Worm (Caenorhabditis elegans) whole organism, young adult: ENCODE results near the gene srtx-1.

Experiments
- B0336.3 ChIP-seq: fragments of 200-800 bp; sonication (Bioruptor generic); IDR thresholded peaks from 2 replicates; pipeline ENCODE4 v1.3.6; 2022; ENCODE audit warnings: missing genetic modification characterization, missing compliant biosample characterization
- C17E4.6 ChIP-seq: fragments of 200-800 bp; sonication (Bioruptor generic); IDR thresholded peaks from 2 replicates; pipeline ENCODE4 v1.3.6; 2022; ENCODE audit warnings: missing genetic modification reagents, missing genetic modification characterization, missing compliant biosample characterization
- F10E7.11 ChIP-seq: sonication (generic microtip); optimal IDR thresholded peaks from 2 replicates; lab custom pipeline; 2017; ENCODE audit warnings: mild to moderate bottlenecking, missing genetic modification characterization, moderate library complexity, missing compliant biosample characterization
- F37B4.10 ChIP-seq: fragments of 200-800 bp; sonication (Bioruptor generic); IDR thresholded peaks from 2 replicates; pipeline ENCODE4 v1.3.6; 2022; ENCODE audit warnings: missing genetic modification characterization, missing compliant biosample characterization
- K12H6.12 ChIP-seq: fragments of 200-800 bp; sonication (Bioruptor generic); optimal IDR thresholded peaks from 2 replicates; lab custom pipeline; 2018; ENCODE audit warnings: mild to moderate bottlenecking, missing genetic modification characterization, missing compliant biosample characterization
- T07F8.4 ChIP-seq: sonication (generic microtip); optimal IDR thresholded peaks from 2 replicates; lab custom pipeline; 2016; ENCODE audit warnings: mild to moderate bottlenecking, missing genetic modification characterization, moderate library complexity, missing compliant biosample characterization
- Y95B8A.8 ChIP-seq: fragments of 200-800 bp; sonication (Bioruptor generic); IDR thresholded peaks from 2 replicates; pipeline ENCODE4 v1.3.6; 2022; ENCODE audit warnings: missing genetic modification reagents, missing genetic modification characterization, missing compliant biosample characterization
- attf-3 ChIP-seq: fragments of 200-800 bp; sonication (Bioruptor generic); conservative IDR thresholded peaks from 2 replicates; pipeline ENCODE4 v1.3.6; 2022; ENCODE audit warnings: missing genetic modification reagents, missing genetic modification characterization, missing compliant biosample characterization
- bed-2 ChIP-seq: fragments of 200-800 bp; sonication (Bioruptor generic); IDR thresholded peaks from 2 replicates; pipeline ENCODE4 v1.3.6; 2022; ENCODE audit warnings: missing genetic modification reagents, missing genetic modification characterization, missing compliant biosample characterization
- ccch-3 ChIP-seq: fragments of 200-800 bp; sonication (Bioruptor generic); optimal IDR thresholded peaks from 2 replicates; lab custom pipeline; 2018; ENCODE audit warnings: mild to moderate bottlenecking, missing genetic modification characterization, missing compliant biosample characterization
- cebp-1 ChIP-seq, 2 experiments: fragments of 200-800 bp in 1 of 2; sonication (Bioruptor generic) in 1 of 2; sonication (generic microtip) in 1 of 2; IDR thresholded peaks in 1 of 2; optimal IDR thresholded peaks in 1 of 2; 2 replicates each; pipeline versions ENCODE4 v1.3.6 to Lab custom; 2017 to 2022; ENCODE audit warnings: missing compliant biosample characterization in 2 of 2, missing genetic modification characterization in 2 of 2, mild to moderate bottlenecking in 1 of 2, missing genetic modification reagents in 1 of 2, moderate library complexity in 1 of 2
- cebp-2 ChIP-seq: fragments of 200-800 bp; sonication (Bioruptor generic); IDR thresholded peaks from 2 replicates; pipeline ENCODE4 v1.3.6; 2022; ENCODE audit warnings: missing genetic modification characterization, missing compliant biosample characterization
- ceh-91 ChIP-seq: fragments of 200-800 bp; sonication (Bioruptor generic); IDR thresholded peaks from 2 replicates; pipeline ENCODE4 v1.3.6; 2022; ENCODE audit warnings: missing genetic modification reagents, missing genetic modification characterization, missing compliant biosample characterization
- dpl-1 ChIP-seq: fragments of 150-350 bp; optimal IDR thresholded peaks from 2 replicates; lab custom pipeline; 2014; ENCODE audit warnings: missing biosample characterization, missing genetic modification reagents, missing genetic modification characterization
- egl-44 ChIP-seq: fragments of 200-800 bp; sonication (Bioruptor generic); IDR thresholded peaks from 2 replicates; pipeline ENCODE4 v1.3.6; 2022; ENCODE audit warnings: missing genetic modification reagents, missing genetic modification characterization, missing compliant biosample characterization
- fkh-3 ChIP-seq: sonication (generic microtip); optimal IDR thresholded peaks from 2 replicates; lab custom pipeline; 2016; ENCODE audit warnings: mild to moderate bottlenecking, missing genetic modification characterization, missing compliant biosample characterization
- hrde-1 ChIP-seq: sonication (generic microtip); optimal IDR thresholded peaks from 2 replicates; lab custom pipeline; 2016; ENCODE audit warnings: missing genetic modification characterization, mild to moderate bottlenecking, missing compliant biosample characterization, moderate library complexity, missing genotype, missing genetic modification reagents, borderline replicate concordance
- lag-1 ChIP-seq: fragments of 200-800 bp; sonication (Bioruptor generic); IDR thresholded peaks from 2 replicates; pipeline ENCODE4 v1.3.6; 2022; ENCODE audit warnings: missing genetic modification reagents, missing genetic modification characterization, missing compliant biosample characterization
- lin-35 ChIP-seq, 3 experiments: fragments of 150-350 bp in 2 of 3; sonication (generic microtip) in 1 of 3; optimal IDR thresholded peaks; 2 replicates each; lab custom pipeline; 2014 to 2018; ENCODE audit warnings: missing biosample characterization in 3 of 3, missing genetic modification characterization in 3 of 3, missing genetic modification reagents in 3 of 3
- lin-54 ChIP-seq: fragments of 200-800 bp; sonication (Bioruptor generic); optimal IDR thresholded peaks from 2 replicates; lab custom pipeline; 2018; ENCODE audit warnings: mild to moderate bottlenecking, missing genetic modification characterization, missing compliant biosample characterization
- lir-1 ChIP-seq: fragments of 200-800 bp; sonication (Bioruptor generic); conservative IDR thresholded peaks from 2 replicates; pipeline ENCODE4 v1.3.6; 2022; ENCODE audit warnings: missing genetic modification reagents, missing genetic modification characterization, missing compliant biosample characterization
- madf-10 ChIP-seq: sonication (generic microtip); optimal IDR thresholded peaks from 2 replicates; lab custom pipeline; 2016; ENCODE audit warnings: mild to moderate bottlenecking, missing genetic modification characterization, missing compliant biosample characterization
- madf-6 ChIP-seq: fragments of 200-800 bp; sonication (Bioruptor generic); IDR thresholded peaks from 2 replicates; pipeline ENCODE4 v1.3.6; 2022; ENCODE audit warnings: missing genetic modification reagents, missing genetic modification characterization, missing compliant biosample characterization
- nhr-120 ChIP-seq: fragments of 200-800 bp; sonication (Bioruptor generic); IDR thresholded peaks from 2 replicates; pipeline ENCODE4 v1.3.6; 2022; ENCODE audit warnings: missing genetic modification characterization, missing compliant biosample characterization
- nhr-179 ChIP-seq: sonication (generic microtip); optimal IDR thresholded peaks from 2 replicates; lab custom pipeline; 2016; ENCODE audit warnings: mild to moderate bottlenecking, missing genetic modification characterization, missing compliant biosample characterization
- nhr-27 ChIP-seq: fragments of 200-800 bp; sonication (Bioruptor generic); optimal IDR thresholded peaks from 2 replicates; lab custom pipeline; 2018; ENCODE audit warnings: mild to moderate bottlenecking, missing genetic modification characterization, moderate library complexity, missing compliant biosample characterization
- repo-1 ChIP-seq: sonication (generic microtip); optimal IDR thresholded peaks from 2 replicates; lab custom pipeline; 2017; ENCODE audit warnings: mild to moderate bottlenecking, missing genetic modification characterization, missing compliant biosample characterization
- sdz-38 ChIP-seq: sonication (generic microtip); optimal IDR thresholded peaks from 2 replicates; lab custom pipeline; 2016; ENCODE audit warnings: missing genotype, missing genetic modification characterization, missing compliant biosample characterization
- sea-2 ChIP-seq: fragments of 200-800 bp; sonication (Bioruptor generic); IDR thresholded peaks from 2 replicates; pipeline ENCODE4 v1.3.6; 2022; ENCODE audit warnings: missing genetic modification characterization, missing compliant biosample characterization
- snpc-4 ChIP-seq, 5 experiments: fragments of 150-350 bp in 1 of 5; sonication (generic microtip) in 4 of 5; optimal IDR thresholded peaks; 2 replicates each; lab custom pipeline; 2014 to 2018; ENCODE audit warnings: missing genetic modification characterization in 5 of 5, missing biosample characterization in 3 of 5, antibody characterized with exemption in 2 of 5, mild to moderate bottlenecking in 2 of 5, missing compliant biosample characterization in 2 of 5, missing genotype in 2 of 5, moderate library complexity in 2 of 5, missing genetic modification reagents in 1 of 5
- somi-1 ChIP-seq: fragments of 200-800 bp; sonication (Bioruptor generic); optimal IDR thresholded peaks from 2 replicates; lab custom pipeline; 2018; ENCODE audit warnings: mild to moderate bottlenecking, missing genetic modification characterization, missing compliant biosample characterization
- tbp1 ChIP-seq: fragments of 200-800 bp; sonication (Bioruptor generic); optimal IDR thresholded peaks from 2 replicates; lab custom pipeline; 2018; ENCODE audit warnings: mild to moderate bottlenecking, missing genetic modification characterization, missing compliant biosample characterization
- tbx-9 ChIP-seq: sonication (generic microtip); optimal IDR thresholded peaks from 2 replicates; lab custom pipeline; 2016; ENCODE audit warnings: borderline replicate concordance, missing genetic modification characterization, inconsistent platforms, missing compliant biosample characterization
- xnd-1 ChIP-seq: sonication (generic microtip); optimal IDR thresholded peaks from 2 replicates; lab custom pipeline; 2016; ENCODE audit warnings: missing genotype, missing genetic modification reagents, missing genetic modification characterization, missing compliant biosample characterization
- ztf-22 ChIP-seq: fragments of 200-800 bp; sonication (Bioruptor generic); optimal IDR thresholded peaks from 2 replicates; lab custom pipeline; 2018; ENCODE audit warnings: mild to moderate bottlenecking, missing genetic modification characterization, moderate library complexity, missing compliant biosample characterization

Gene srtx-1

ce11 chrIV:7418818-7419217 is 2.2 kb upstream of the srtx-1 start, which contains the start of gene B0496.6:
B0496.6 (plus strand) TSS chrIV:7419118.
- TF ChIP-seq ceh-91 (GFP tag; lab: Robert Waterston, UW): no peak
- no peak for TF ChIP-seq ccch-3
- no peak for TF ChIP-seq egl-44
- TF ChIP-seq K12H6.12 (tag; lab: Kevin White, UChicago): no peak
- TF ChIP-seq nhr-120 (GFP tag; lab: Robert Waterston, UW): no peak
- TF ChIP-seq F37B4.10: no peak
- TF ChIP-seq madf-6 (GFP tag; lab: Robert Waterston, UW): no peak
- no peak for TF ChIP-seq lin-54 (GFP tag; lab: Kevin White, UChicago)

DNA sequence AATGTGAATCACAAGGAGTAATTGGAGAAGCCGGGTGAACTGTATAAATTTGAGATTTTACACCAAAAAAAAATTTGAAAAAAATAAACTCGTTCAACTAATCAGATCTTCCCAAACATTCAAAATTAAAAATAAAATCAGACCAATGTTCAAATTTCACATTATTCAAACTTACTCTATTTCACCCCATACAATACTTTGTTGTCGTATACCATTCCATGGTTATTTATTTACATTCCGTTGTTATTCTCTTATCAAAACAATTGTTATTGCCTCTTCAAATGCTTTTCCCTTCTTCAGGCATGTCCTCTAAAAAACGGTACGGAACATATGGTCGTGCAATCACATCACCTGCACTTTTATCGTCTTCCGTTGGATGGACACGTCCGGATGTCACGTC is 3.2 kb downstream of the srtx-1 start, which contains the start of gene unc-82:
TSS of gene unc-82 (plus strand) at position 301 of the 400 bp plus-strand sequence.
- TF ChIP-seq cebp-2 (GFP tag; lab: Robert Waterston, UW) (no peak), T07F8.4 (tag; lab: Kevin White, UChicago) (no peak), dpl-1 (no peak), madf-10 (no peak), tbx-9 (tag; lab: Kevin White, UChicago) (no peak), lin-35 (GFP tag; optimal IDR thresholded peaks at IDR 0.05; lab: Kevin White, UChicago) (no peak), attf-3 (GFP tag; lab: Robert Waterston, UW) (no peak), C17E4.6 (GFP tag; lab: Robert Waterston, UW) (no peak), hrde-1 (tag; lab: Kevin White, UChicago) (no peak), lir-1 (GFP tag; lab: Robert Waterston, UW) (no peak), nhr-27 (tag; lab: Kevin White, UChicago) (no peak), F10E7.11 (tag; lab: Kevin White, UChicago) (no peak), ztf-22 (GFP tag; lab: Kevin White, UChicago) (no peak), fkh-3 (tag; lab: Kevin White, UChicago) (no peak), bed-2 (GFP tag; lab: Robert Waterston, UW) (no peak), repo-1 (no peak)
- TF ChIP-seq, all 124 proteins: peak for 0

- no peak for TF ChIP-seq B0336.3
- TF ChIP-seq somi-1: peak; percentile 9
Observed at ce11 chrIV:7426055-7426454, 5.0 kb downstream of the srtx-1 start.

DNA sequence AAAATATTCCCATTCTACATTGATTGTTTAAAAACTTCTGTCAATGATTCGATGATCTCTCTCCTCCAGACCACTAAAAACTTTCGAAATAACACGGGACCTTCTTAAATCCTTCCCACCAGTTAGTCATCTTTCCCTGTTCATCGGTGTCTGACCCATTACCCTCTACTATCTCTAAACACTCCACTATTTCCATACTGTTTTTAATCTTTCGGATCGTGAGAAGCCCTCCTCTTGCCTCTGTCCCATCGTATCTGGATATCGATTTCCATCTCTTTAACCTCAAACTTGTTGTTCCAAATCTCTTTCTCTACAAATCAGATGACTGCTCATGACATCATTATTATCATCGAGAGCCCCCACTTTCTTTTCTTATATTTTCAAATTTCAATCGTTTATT is 7.3 kb downstream of the srtx-1 start:
- TF ChIP-seq T07F8.4 (tag; lab: Kevin White, UChicago) (no peak), lag-1 (no peak), sea-2 (GFP tag; lab: Robert Waterston, UW) (no peak), tbp1 (no peak), nhr-120 (GFP tag; lab: Robert Waterston, UW) (no peak), snpc-4 (GFP tag; optimal IDR thresholded peaks at IDR 0.05; lab: Kevin White, UChicago) (no peak), snpc-4 (tag; optimal IDR thresholded peaks at IDR 0.05; lab: Kevin White, UChicago) (no peak), Y95B8A.8 (no peak), sdz-38 (tag; lab: Kevin White, UChicago) (no peak), cebp-1 (GFP tag; IDR thresholded peaks at IDR 0.05; lab: Robert Waterston, UW) (no peak), cebp-1 (tag; optimal IDR thresholded peaks at IDR 0.05; lab: Kevin White, UChicago) (no peak), xnd-1 (tag; lab: Kevin White, UChicago) (no peak), nhr-179 (tag; lab: Kevin White, UChicago) (no peak)
